Worm (Caenorhabditis elegans): ENCODE results near the gene Y57G11B.8.

DNA sequence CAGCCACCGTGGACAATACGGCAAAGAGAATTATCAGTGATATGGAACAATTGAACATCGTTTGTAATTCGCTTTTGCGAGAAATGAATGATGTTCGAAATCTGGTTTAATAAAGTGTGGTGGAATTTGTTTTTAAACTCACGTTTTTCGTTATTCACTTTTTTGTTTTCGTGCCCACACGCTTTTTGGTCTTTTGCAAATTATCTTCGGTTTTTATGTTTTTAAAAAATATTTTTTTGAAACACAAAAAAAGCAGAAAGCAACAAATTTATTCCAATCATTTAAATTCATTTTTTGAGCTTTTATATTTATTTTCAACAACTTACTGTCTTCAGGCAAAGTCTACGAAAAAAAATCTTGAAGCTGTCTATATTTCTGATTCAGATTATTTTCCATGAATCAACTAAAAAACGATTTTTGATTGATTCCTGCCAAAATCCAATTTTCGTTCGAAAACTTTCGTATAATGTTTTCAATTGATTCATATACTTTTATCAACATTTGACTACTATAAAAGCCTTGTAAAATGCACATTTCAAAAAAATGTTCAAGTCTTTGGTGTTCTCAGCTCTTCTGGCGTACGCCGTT lies 4.1 kb downstream of the Y57G11B.8 start, which contains the start of the genes Y57G11B.3 and Y57G11B.5:
- TF ChIP-seq med-1 (GFP tag; optimal IDR thresholded peaks at IDR 0.05; ENCODE audit: insufficient read depth): no peak
- TF ChIP-seq flt-1 (GFP tag; IDR thresholded peaks at IDR 0.05): no peak
- no peak for TF ChIP-seq ztf-23 (GFP tag; IDR thresholded peaks at IDR 0.05)
- TF ChIP-seq ref-1 (GFP tag; conservative IDR thresholded peaks at IDR 0.05): no peak
